Worm (Caenorhabditis elegans) whole organism, L3 larva: ENCODE measurements around the gene rps-13.

Source experiments
- ama-1 ChIP-seq: fragments of 150-350 bp; optimal IDR thresholded peaks from 2 replicates; lab custom pipeline; 2018
- ceh-16 ChIP-seq: sonication (generic microtip); optimal IDR thresholded peaks from 2 replicates; lab custom pipeline; 2017; ENCODE audit warnings: missing biosample characterization, missing genetic modification characterization
- ceh-28 ChIP-seq: fragments of 150-350 bp; optimal IDR thresholded peaks from 2 replicates; lab custom pipeline; 2014; ENCODE audit warnings: missing biosample characterization, missing genetic modification reagents, missing genetic modification characterization
- ceh-82 ChIP-seq: fragments of 150-350 bp; optimal IDR thresholded peaks from 2 replicates; lab custom pipeline; 2014; ENCODE audit warnings: missing biosample characterization, missing genetic modification characterization
- ceh-9 ChIP-seq: sonication (generic microtip); optimal IDR thresholded peaks from 2 replicates; lab custom pipeline; 2018; ENCODE audit warnings: missing biosample characterization, missing genetic modification characterization
- daf-12 ChIP-seq: fragments of 150-350 bp; optimal IDR thresholded peaks from 2 replicates; lab custom pipeline; 2014; ENCODE audit warnings: missing biosample characterization, missing genetic modification reagents, missing genetic modification characterization
- egl-5 ChIP-seq: fragments of 150-350 bp; optimal IDR thresholded peaks from 2 replicates; lab custom pipeline; 2017; ENCODE audit warnings: missing biosample characterization, missing genetic modification reagents, missing genetic modification characterization, inconsistent platforms
- elt-1 ChIP-seq: fragments of 150-350 bp; optimal IDR thresholded peaks from 2 replicates; lab custom pipeline; 2014; ENCODE audit warnings: missing biosample characterization, missing genetic modification characterization
- elt-3 ChIP-seq, 3 experiments: fragments of 150-350 bp in 1 of 3; sonication (generic microtip) in 2 of 3; optimal IDR thresholded peaks; 2 replicates in 2 of 3; 4 replicates in 1 of 3; lab custom pipeline; 2014 to 2017; ENCODE audit warnings: missing biosample characterization in 3 of 3, missing genetic modification characterization in 3 of 3
- fkh-10 ChIP-seq: sonication (generic microtip); optimal IDR thresholded peaks from 2 replicates; lab custom pipeline; 2017; ENCODE audit warnings: missing biosample characterization, missing genetic modification reagents, missing genetic modification characterization
- fos-1 ChIP-seq: fragments of 150-350 bp; optimal IDR thresholded peaks from 2 replicates; lab custom pipeline; 2014; ENCODE audit warnings: missing biosample characterization, missing genetic modification characterization
- jun-1 ChIP-seq: fragments of 150-350 bp; optimal IDR thresholded peaks from 2 replicates; lab custom pipeline; 2014; ENCODE audit warnings: missing biosample characterization, missing genetic modification reagents, missing genetic modification characterization
- lin-39 ChIP-seq: fragments of 150-350 bp; optimal IDR thresholded peaks from 2 replicates; lab custom pipeline; 2018; ENCODE audit warnings: missing biosample characterization, missing genetic modification reagents, missing genetic modification characterization
- mdl-1 ChIP-seq: fragments of 150-350 bp; optimal IDR thresholded peaks from 2 replicates; lab custom pipeline; 2014; ENCODE audit warnings: missing biosample characterization, missing genetic modification characterization
- mml-1 ChIP-seq: fragments of 150-350 bp; sonication (generic microtip); optimal IDR thresholded peaks from 3 replicates; lab custom pipeline; 2014; ENCODE audit warnings: missing biosample characterization, missing genetic modification characterization
- nfya-1 ChIP-seq: sonication (generic microtip); optimal IDR thresholded peaks from 2 replicates; lab custom pipeline; 2017; ENCODE audit warnings: missing genetic modification characterization, mild to moderate bottlenecking, missing compliant biosample characterization, antibody characterized with exemption, moderate library complexity; ENCODE audit not compliant: insufficient read depth
- nhr-11 ChIP-seq: fragments of 150-350 bp; optimal IDR thresholded peaks from 2 replicates; lab custom pipeline; 2014; ENCODE audit warnings: missing biosample characterization, missing genetic modification characterization
- nhr-23 ChIP-seq: fragments of 150-350 bp; optimal IDR thresholded peaks from 2 replicates; lab custom pipeline; 2014; ENCODE audit warnings: missing biosample characterization, missing genetic modification reagents, missing genetic modification characterization
- nhr-237 ChIP-seq: fragments of 150-350 bp; optimal IDR thresholded peaks from 2 replicates; lab custom pipeline; 2014; ENCODE audit warnings: missing biosample characterization, missing genetic modification characterization
- nhr-25 ChIP-seq: sonication (generic microtip); optimal IDR thresholded peaks from 2 replicates; lab custom pipeline; 2017; ENCODE audit warnings: missing biosample characterization, missing genetic modification characterization
- nhr-28 ChIP-seq: fragments of 150-350 bp; optimal IDR thresholded peaks from 2 replicates; lab custom pipeline; 2014; ENCODE audit warnings: missing biosample characterization, missing genetic modification characterization
- nhr-43 ChIP-seq: sonication (generic microtip); optimal IDR thresholded peaks from 2 replicates; lab custom pipeline; 2016; ENCODE audit warnings: mild to moderate bottlenecking, missing genetic modification characterization, missing compliant biosample characterization; ENCODE audit not compliant: poor library complexity, severe bottlenecking
- pha-4 ChIP-seq: fragments of 150-350 bp; optimal IDR thresholded peaks from 2 replicates; lab custom pipeline; 2014; ENCODE audit warnings: missing biosample characterization, missing genetic modification reagents, missing genetic modification characterization
- skn-1 ChIP-seq: fragments of 150-350 bp; optimal IDR thresholded peaks from 2 replicates; lab custom pipeline; 2014; ENCODE audit warnings: missing biosample characterization, missing genetic modification characterization
- snpc-4 ChIP-seq: fragments of 150-350 bp; optimal IDR thresholded peaks from 2 replicates; lab custom pipeline; 2014; ENCODE audit warnings: missing biosample characterization, missing genetic modification characterization
- unc-62 ChIP-seq: fragments of 150-350 bp; sonication (generic microtip); optimal IDR thresholded peaks from 4 replicates; lab custom pipeline; 2014; ENCODE audit warnings: missing biosample characterization, missing genetic modification reagents, missing genetic modification characterization
- zag-1 ChIP-seq: fragments of 150-350 bp; optimal IDR thresholded peaks from 2 replicates; lab custom pipeline; 2014; ENCODE audit warnings: missing biosample characterization, missing genetic modification characterization
- ztf-11 ChIP-seq: fragments of 150-350 bp; optimal IDR thresholded peaks from 2 replicates; lab custom pipeline; 2014; ENCODE audit warnings: missing biosample characterization, missing genetic modification characterization
- ztf-4 ChIP-seq: fragments of 150-350 bp; optimal IDR thresholded peaks from 2 replicates; lab custom pipeline; 2014; ENCODE audit warnings: missing biosample characterization, missing genetic modification characterization

rps-13 gene

ce11 chrIII:6360114-6360513 lies 14.7 kb downstream of the rps-13 start:
- TF ChIP-seq nhr-43 (peak; percentile 42), fkh-10 (no peak), nfya-1 (peak; percentile 42), lin-39 (tag; lab: Kevin White, UChicago) (peak; percentile 44), elt-1 (tag; lab: Kevin White, UChicago) (peak; percentile 49)

- TF ChIP-seq ztf-11 (tag; lab: Kevin White, UChicago) (no peak), nhr-23 (tag; lab: Kevin White, UChicago) (no peak), pha-4 (tag; lab: Kevin White, UChicago) (no peak), nhr-28 (tag; lab: Kevin White, UChicago) (no peak), jun-1 (peak; percentile 31), unc-62 (no peak), mml-1 (no peak), daf-12 (tag; lab: Kevin White, UChicago) (no peak), fkh-10 (no peak), elt-1 (tag; lab: Kevin White, UChicago) (no peak), nhr-25 (tag; lab: Kevin White, UChicago) (peak; percentile 59), snpc-4 (tag; lab: Kevin White, UChicago) (no peak), elt-3 (tag; optimal IDR thresholded peaks at IDR 0.05; lab: Kevin White, UChicago) (no peak), zag-1 (tag; lab: Kevin White, UChicago) (no peak)
Measured at ce11 chrIII:6359171-6359854, 15.5 kb downstream of the rps-13 start.

- TF ChIP-seq mml-1 (no peak), nhr-23 (tag; lab: Kevin White, UChicago) (no peak), fos-1 (tag; lab: Kevin White, UChicago) (no peak), ceh-9 (no peak), skn-1 (tag; lab: Kevin White, UChicago) (no peak)
Measured at ce11 chrIII:6358704-6359103, 16.1 kb downstream of the rps-13 start.

- TF ChIP-seq ama-1 (lab: Kevin White, UChicago) (peak; percentile 11), elt-1 (tag; lab: Kevin White, UChicago) (no peak)
Measured at ce11 chrIII:6356764-6357163, 18.0 kb downstream of the rps-13 start.

ce11 chrIII:6356007-6356406 lies 18.8 kb downstream of the rps-13 start:
- TF ChIP-seq egl-5 (tag; lab: Kevin White, UChicago) (peak; percentile 17), ceh-82 (tag; lab: Kevin White, UChicago) (no peak), elt-3 (tag; optimal IDR thresholded peaks at IDR 0.05; lab: Kevin White, UChicago) (no peak), nhr-43 (no peak), nhr-11 (no peak)
- TF ChIP-seq, all 47 proteins: peak for 1

- no peak for TF ChIP-seq mdl-1 (tag; lab: Kevin White, UChicago)
- peak; percentile 19 for TF ChIP-seq pha-4 (tag; lab: Kevin White, UChicago)
Measured at ce11 chrIII:6355359-6355758, 19.4 kb downstream of the rps-13 start.

ce11 chrIII:6353084-6353483 lies 21.7 kb downstream of the rps-13 start, which contains the start of gene akap-1:
Gene akap-1, plus strand, starts transcription at chrIII:6353384.
- TF ChIP-seq ceh-9: no peak
- no peak for TF ChIP-seq egl-5 (tag; lab: Kevin White, UChicago)
- TF ChIP-seq ceh-16 (tag; lab: Kevin White, UChicago): no peak
- TF ChIP-seq nhr-43: no peak
- TF ChIP-seq mml-1: no peak
- no peak for TF ChIP-seq nhr-25 (tag; lab: Kevin White, UChicago)
- TF ChIP-seq nhr-237 (tag; lab: Kevin White, UChicago): no peak
- TF ChIP-seq ztf-4 (tag; lab: Kevin White, UChicago): no peak
- TF ChIP-seq ceh-28 (tag; lab: Kevin White, UChicago): no peak
